Worm (Caenorhabditis elegans): ENCODE results near the gene T08G5.2.

- TF ChIP-seq dao-5 (tag; optimal IDR thresholded peaks at IDR 0.05) (no peak), W03F9.2 (tag; optimal IDR thresholded peaks at IDR 0.05) (no peak)
Observed at ce11 chrV:14023074-14023473, 3.0 kb downstream of the T08G5.2 start, which contains the start of gene T08G5.15.

All from whole organism, L4/young adult.